Worm (Caenorhabditis elegans) whole organism, late embryonic: ENCODE data around the gene Y26E6A.3.

Experiments
- C08G9.2 ChIP-seq: sonication (generic microtip); optimal IDR thresholded peaks from 2 replicates; lab custom pipeline; 2016; ENCODE audit warnings: mild to moderate bottlenecking, missing genetic modification characterization, moderate library complexity, missing compliant biosample characterization
- K02D7.2 ChIP-seq: sonication (generic microtip); optimal IDR thresholded peaks from 2 replicates; lab custom pipeline; 2017; ENCODE audit warnings: mild to moderate bottlenecking, missing genetic modification characterization, missing compliant biosample characterization
- Y22D7AL.16 ChIP-seq: sonication (generic microtip); optimal IDR thresholded peaks from 2 replicates; lab custom pipeline; 2016; ENCODE audit warnings: missing genetic modification characterization, missing compliant biosample characterization
- ama-1 ChIP-seq: fragments of 150-350 bp; optimal IDR thresholded peaks from 2 replicates; lab custom pipeline; 2014
- ceh-14 ChIP-seq: sonication (generic microtip); optimal IDR thresholded peaks from 2 replicates; lab custom pipeline; 2016; ENCODE audit warnings: missing genotype, missing genetic modification characterization, missing compliant biosample characterization
- ceh-18 ChIP-seq: sonication (generic microtip); optimal IDR thresholded peaks from 2 replicates; lab custom pipeline; 2016; ENCODE audit warnings: missing genetic modification characterization, missing compliant biosample characterization
- ceh-19 ChIP-seq: fragments of 200-800 bp; sonication (Bioruptor generic); optimal IDR thresholded peaks from 2 replicates; lab custom pipeline; 2018; ENCODE audit warnings: mild to moderate bottlenecking, missing genetic modification characterization, missing compliant biosample characterization
- ceh-30 ChIP-seq: fragments of 150-350 bp; optimal IDR thresholded peaks from 2 replicates; lab custom pipeline; 2014; ENCODE audit warnings: missing biosample characterization, missing genetic modification characterization
- ceh-31 ChIP-seq: sonication (generic microtip); optimal IDR thresholded peaks from 2 replicates; lab custom pipeline; 2016; ENCODE audit warnings: missing genetic modification characterization, missing compliant biosample characterization
- ceh-34 ChIP-seq: sonication (generic microtip); optimal IDR thresholded peaks from 2 replicates; lab custom pipeline; 2016; ENCODE audit warnings: mild to moderate bottlenecking, missing genetic modification characterization, missing compliant biosample characterization
- ceh-6 ChIP-seq: fragments of 200-800 bp; sonication (Bioruptor generic); optimal IDR thresholded peaks from 2 replicates; lab custom pipeline; 2018; ENCODE audit warnings: mild to moderate bottlenecking, missing genetic modification characterization, missing compliant biosample characterization
- che-1 ChIP-seq: sonication (generic microtip); optimal IDR thresholded peaks from 2 replicates; lab custom pipeline; 2016; ENCODE audit warnings: mild to moderate bottlenecking, missing genetic modification characterization, missing compliant biosample characterization
- dmd-4 ChIP-seq: sonication (generic microtip); optimal IDR thresholded peaks from 2 replicates; lab custom pipeline; 2016; ENCODE audit warnings: borderline replicate concordance, missing genetic modification characterization, missing compliant biosample characterization
- elt-2 ChIP-seq: sonication (generic microtip); optimal IDR thresholded peaks from 2 replicates; lab custom pipeline; 2016; ENCODE audit warnings: missing genetic modification reagents, missing genetic modification characterization, missing compliant biosample characterization
- ets-4 ChIP-seq: sonication (generic microtip); optimal IDR thresholded peaks from 2 replicates; lab custom pipeline; 2016; ENCODE audit warnings: missing genetic modification characterization, missing compliant biosample characterization
- eyg-1 ChIP-seq: sonication (generic microtip); optimal IDR thresholded peaks from 2 replicates; lab custom pipeline; 2016; ENCODE audit warnings: missing genotype, missing genetic modification characterization, missing compliant biosample characterization
- fkh-6 ChIP-seq: sonication (generic microtip); optimal IDR thresholded peaks from 2 replicates; lab custom pipeline; 2016; ENCODE audit warnings: missing genetic modification characterization, missing compliant biosample characterization
- hlh-15 ChIP-seq: sonication (generic microtip); optimal IDR thresholded peaks from 2 replicates; lab custom pipeline; 2016; ENCODE audit warnings: missing genetic modification characterization, missing compliant biosample characterization
- hlh-30 ChIP-seq: sonication (generic microtip); optimal IDR thresholded peaks from 2 replicates; lab custom pipeline; 2017; ENCODE audit warnings: antibody characterized with exemption, missing genetic modification characterization, missing compliant biosample characterization; ENCODE audit not compliant: insufficient read depth
- hlh-6 ChIP-seq: sonication (generic microtip); optimal IDR thresholded peaks from 2 replicates; lab custom pipeline; 2016; ENCODE audit warnings: missing genotype, missing genetic modification characterization, missing compliant biosample characterization
- hlh-8 ChIP-seq: sonication (generic microtip); optimal IDR thresholded peaks from 2 replicates; lab custom pipeline; 2016; ENCODE audit warnings: missing genotype, missing genetic modification characterization, missing compliant biosample characterization
- madf-2 ChIP-seq: sonication (generic microtip); optimal IDR thresholded peaks from 2 replicates; lab custom pipeline; 2017; ENCODE audit warnings: missing genetic modification characterization, missing compliant biosample characterization
- mec-3 ChIP-seq: sonication (generic microtip); optimal IDR thresholded peaks from 2 replicates; lab custom pipeline; 2016; ENCODE audit warnings: borderline replicate concordance, missing genetic modification characterization, missing compliant biosample characterization
- nhr-11 ChIP-seq: fragments of 150-350 bp; optimal IDR thresholded peaks from 2 replicates; lab custom pipeline; 2014; ENCODE audit warnings: missing biosample characterization, missing genetic modification characterization
- nhr-232 ChIP-seq: sonication (generic microtip); optimal IDR thresholded peaks from 2 replicates; lab custom pipeline; 2016; ENCODE audit warnings: missing genetic modification characterization, missing compliant biosample characterization
- npax-4 ChIP-seq: sonication (generic microtip); optimal IDR thresholded peaks from 2 replicates; lab custom pipeline; 2016; ENCODE audit warnings: missing genetic modification characterization, missing compliant biosample characterization
- odd-2 ChIP-seq: sonication (generic microtip); optimal IDR thresholded peaks from 2 replicates; lab custom pipeline; 2017; ENCODE audit warnings: antibody characterized with exemption, mild to moderate bottlenecking, missing genetic modification characterization, missing compliant biosample characterization
- pat-9 ChIP-seq: fragments of 200-800 bp; sonication (Bioruptor generic); optimal IDR thresholded peaks from 2 replicates; lab custom pipeline; 2018; ENCODE audit warnings: mild to moderate bottlenecking, missing genetic modification characterization, moderate library complexity, missing compliant biosample characterization
- pha-4 ChIP-seq: fragments of 150-350 bp; optimal IDR thresholded peaks from 2 replicates; lab custom pipeline; 2018; ENCODE audit warnings: missing biosample characterization, missing genetic modification reagents, missing genetic modification characterization
- rnt-1 ChIP-seq: sonication (generic microtip); optimal IDR thresholded peaks from 2 replicates; lab custom pipeline; 2016; ENCODE audit warnings: missing genetic modification characterization, missing compliant biosample characterization
- syd-9 ChIP-seq: sonication (generic microtip); optimal IDR thresholded peaks from 2 replicates; lab custom pipeline; 2016; ENCODE audit warnings: mild to moderate bottlenecking, missing genetic modification characterization, moderate library complexity, missing compliant biosample characterization
- tbx-2 ChIP-seq: sonication (generic microtip); optimal IDR thresholded peaks from 2 replicates; lab custom pipeline; 2016; ENCODE audit warnings: missing genetic modification characterization, missing compliant biosample characterization
- tbx-7 ChIP-seq: sonication (generic microtip); optimal IDR thresholded peaks from 2 replicates; lab custom pipeline; 2016; ENCODE audit warnings: missing genotype, missing genetic modification characterization, missing compliant biosample characterization
- unc-3 ChIP-seq, 2 experiments: fragments of 200-800 bp in 1 of 2; sonication (Bioruptor generic) in 1 of 2; sonication (generic microtip) in 1 of 2; conservative IDR thresholded peaks in 1 of 2; optimal IDR thresholded peaks in 1 of 2; 2 replicates each; pipeline versions ENCODE4 v1.3.6 to Lab custom; 2016 to 2022; ENCODE audit warnings: missing compliant biosample characterization in 2 of 2, missing genetic modification characterization in 2 of 2, missing genetic modification reagents in 1 of 2
- unc-42 ChIP-seq: sonication (generic microtip); optimal IDR thresholded peaks from 2 replicates; lab custom pipeline; 2016; ENCODE audit warnings: missing genotype, missing genetic modification characterization, missing compliant biosample characterization
- unc-55 ChIP-seq: sonication (generic microtip); optimal IDR thresholded peaks from 2 replicates; lab custom pipeline; 2017; ENCODE audit warnings: missing biosample characterization, missing genetic modification reagents, missing genetic modification characterization
- unc-86 ChIP-seq: sonication (generic microtip); optimal IDR thresholded peaks from 2 replicates; lab custom pipeline; 2016; ENCODE audit warnings: missing genetic modification characterization, missing compliant biosample characterization

The Y26E6A.3 gene

DNA sequence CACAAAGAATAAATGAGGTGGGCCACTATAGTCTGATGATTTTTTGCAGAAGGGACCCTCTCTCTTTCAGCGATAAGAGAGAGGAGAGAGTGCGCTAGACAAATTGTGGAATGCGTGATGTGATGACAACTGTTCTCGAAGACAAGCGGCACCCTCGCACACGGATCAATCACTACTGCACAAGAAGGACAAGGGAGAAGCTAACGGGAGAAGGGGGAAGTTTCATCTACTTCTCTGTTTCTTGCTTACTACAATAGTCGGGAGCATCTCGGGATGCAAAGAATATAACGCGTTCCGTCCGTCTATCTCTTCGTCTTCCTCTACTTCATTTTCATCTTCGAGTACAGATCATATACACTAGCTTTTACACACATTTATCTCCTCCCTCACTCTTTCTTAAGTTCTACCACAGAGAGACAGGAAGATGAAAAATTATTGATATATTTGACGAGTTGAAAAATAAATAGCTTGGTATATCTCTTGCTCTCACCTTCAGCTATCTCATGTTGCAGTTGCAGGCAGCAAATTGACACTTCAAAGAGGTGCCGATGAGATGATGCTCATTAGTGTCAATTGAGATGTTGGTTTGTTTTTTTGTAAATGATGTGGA lies 36.3 kb downstream of the Y26E6A.3 start:
- TF ChIP-seq ceh-18 (tag; lab: Kevin White, UChicago) (peak; percentile 66), unc-42 (tag; lab: Kevin White, UChicago) (no peak), hlh-6 (tag; lab: Kevin White, UChicago) (no peak), ceh-34 (tag; lab: Kevin White, UChicago) (peak; percentile 36), hlh-8 (tag; lab: Kevin White, UChicago) (no peak), hlh-15 (tag; lab: Kevin White, UChicago) (no peak), rnt-1 (tag; lab: Kevin White, UChicago) (peak; percentile 43), che-1 (tag; lab: Kevin White, UChicago) (no peak), pat-9 (tag; lab: Kevin White, UChicago) (no peak), nhr-232 (tag; lab: Kevin White, UChicago) (no peak), odd-2 (tag; lab: Kevin White, UChicago) (no peak), unc-86 (tag; lab: Kevin White, UChicago) (no peak), ama-1 (lab: Kevin White, UChicago) (no peak), nhr-11 (tag; lab: Kevin White, UChicago) (no peak), ceh-6 (GFP tag; lab: Kevin White, UChicago) (no peak), Y22D7AL.16 (tag; lab: Kevin White, UChicago) (no peak), ceh-19 (no peak), pha-4 (tag; lab: Kevin White, UChicago) (no peak), unc-55 (GFP tag; lab: Kevin White, UChicago) (peak; percentile 83), K02D7.2 (no peak), tbx-7 (no peak), ceh-31 (tag; lab: Kevin White, UChicago) (no peak), ceh-30 (no peak)

- TF ChIP-seq tbx-2 (tag; lab: Kevin White, UChicago) (no peak), mec-3 (no peak), unc-3 (GFP tag; conservative IDR thresholded peaks at IDR 0.05; lab: Robert Waterston, UW) (no peak), unc-3 (tag; optimal IDR thresholded peaks at IDR 0.05; lab: Kevin White, UChicago) (no peak), C08G9.2 (no peak), elt-2 (tag; lab: Kevin White, UChicago) (no peak), hlh-30 (tag; lab: Kevin White, UChicago) (no peak), eyg-1 (tag; lab: Kevin White, UChicago) (no peak), syd-9 (tag; lab: Kevin White, UChicago) (no peak)
- TF ChIP-seq, all 69 proteins: peak for 0
These were observed 38.6 kb downstream of the Y26E6A.3 start for ce11 chrX:13871110-13871509.

- no peak for TF ChIP-seq C08G9.2
- TF ChIP-seq fkh-6 (tag; lab: Kevin White, UChicago): no peak
- no peak for TF ChIP-seq ceh-14
- TF ChIP-seq dmd-4: no peak
- TF ChIP-seq ets-4: no peak
- TF ChIP-seq hlh-15 (tag; lab: Kevin White, UChicago): no peak
- no peak for TF ChIP-seq npax-4 (tag; lab: Kevin White, UChicago)
- TF ChIP-seq eyg-1 (tag; lab: Kevin White, UChicago): no peak
- no peak for TF ChIP-seq ceh-34 (tag; lab: Kevin White, UChicago)
These were observed 45.6 kb downstream of the Y26E6A.3 start, which contains the start of gene M03B6.3 for ce11 chrX:13864191-13864590. Gene M03B6.3 (minus strand): TSS chrX:13864292.

ce11 chrX:13858693-13859092 lies 51.1 kb downstream of the Y26E6A.3 start, which contains the start of gene M03B6.4:
Gene M03B6.4 (plus strand): TSS chrX:13858841.
- no peak for TF ChIP-seq rnt-1 (tag; lab: Kevin White, UChicago)
- no peak for TF ChIP-seq madf-2 (tag; lab: Kevin White, UChicago)
